Fruit fly (Drosophila melanogaster) whole organism, embryonic: ENCODE measurements around the gene EMC3.

ENCODE experiments used
- Blimp-1 ChIP-seq: fragments of 200-800 bp; sonication (Bioruptor generic); optimal IDR thresholded peaks from 3 replicates; lab custom pipeline; 2018; ENCODE audit warnings: missing biosample characterization, missing genetic modification characterization, mild to moderate bottlenecking, moderate library complexity, missing genetic modification reagents
- CG11504 ChIP-seq: fragments of 200-800 bp; sonication (Bioruptor generic); optimal IDR thresholded peaks from 3 replicates; lab custom pipeline; 2019; ENCODE audit warnings: missing biosample characterization, mild to moderate bottlenecking, missing genetic modification characterization, moderate library complexity
- CG12071 ChIP-seq: fragments of 200-800 bp; sonication (Bioruptor generic); optimal IDR thresholded peaks from 3 replicates; lab custom pipeline; 2018; ENCODE audit warnings: missing biosample characterization, mild to moderate bottlenecking, missing genetic modification characterization
- CG12769 ChIP-seq: fragments of 200-800 bp; sonication (Bioruptor generic); optimal IDR thresholded peaks from 2 replicates; lab custom pipeline; 2019; ENCODE audit warnings: missing biosample characterization, mild to moderate bottlenecking, missing genetic modification characterization, moderate library complexity
- CG13775 ChIP-seq: fragments of 200-800 bp; sonication (Bioruptor generic); optimal IDR thresholded peaks from 3 replicates; lab custom pipeline; 2017; ENCODE audit warnings: missing biosample characterization, mild to moderate bottlenecking, missing genetic modification characterization
- CG15269 ChIP-seq: fragments of 200-800 bp; sonication (Bioruptor generic); optimal IDR thresholded peaks from 2 replicates; lab custom pipeline; 2018; ENCODE audit warnings: missing biosample characterization, mild to moderate bottlenecking, missing genetic modification characterization, moderate library complexity
- CG16815 ChIP-seq: fragments of 200-800 bp; sonication (Bioruptor generic); optimal IDR thresholded peaks from 3 replicates; lab custom pipeline; 2017; ENCODE audit warnings: missing biosample characterization, mild to moderate bottlenecking, missing genetic modification characterization
- CG16863 ChIP-seq: fragments of 200-800 bp; sonication (Bioruptor generic); optimal IDR thresholded peaks from 3 replicates; lab custom pipeline; 2016; ENCODE audit warnings: missing biosample characterization, missing genetic modification characterization
- CG17328 ChIP-seq: fragments of 200-800 bp; sonication (Bioruptor generic); IDR thresholded peaks from 2 replicates; pipeline ENCODE4 v1.3.6; 2022; ENCODE audit warnings: missing biosample characterization, missing genetic modification characterization
- CG17802 ChIP-seq: fragments of 200-800 bp; sonication (Bioruptor generic); optimal IDR thresholded peaks from 2 replicates; lab custom pipeline; 2018; ENCODE audit warnings: missing biosample characterization, mild to moderate bottlenecking, missing genetic modification characterization, moderate library complexity
- CG18011 ChIP-seq: fragments of 200-800 bp; sonication (Bioruptor generic); optimal IDR thresholded peaks from 2 replicates; lab custom pipeline; 2017; ENCODE audit warnings: missing biosample characterization, missing genetic modification characterization, mild to moderate bottlenecking, moderate library complexity, missing genotype
- CG30431 ChIP-seq: fragments of 200-800 bp; sonication (Bioruptor generic); optimal IDR thresholded peaks from 2 replicates; lab custom pipeline; 2017; ENCODE audit warnings: missing biosample characterization, missing genetic modification characterization
- CG3407 ChIP-seq: fragments of 200-800 bp; sonication (Bioruptor generic); optimal IDR thresholded peaks from 2 replicates; lab custom pipeline; 2018; ENCODE audit warnings: missing biosample characterization, mild to moderate bottlenecking, missing genetic modification characterization
- CG4328 ChIP-seq: fragments of 200-800 bp; sonication (Bioruptor generic); optimal IDR thresholded peaks from 3 replicates; lab custom pipeline; 2017; ENCODE audit warnings: missing biosample characterization, missing genetic modification reagents, missing genetic modification characterization
- CG4730 ChIP-seq: fragments of 200-800 bp; sonication (Bioruptor generic); IDR thresholded peaks from 2 replicates; pipeline ENCODE4 v1.3.6; 2022; ENCODE audit warnings: missing biosample characterization, missing genetic modification characterization
- CG6689 ChIP-seq: fragments of 200-800 bp; sonication (Bioruptor generic); IDR thresholded peaks from 2 replicates; pipeline ENCODE4 v1.3.6; 2022; ENCODE audit warnings: missing biosample characterization, missing genetic modification characterization
- CG7987 ChIP-seq: fragments of 200-800 bp; sonication (Bioruptor generic); optimal IDR thresholded peaks from 2 replicates; lab custom pipeline; 2018; ENCODE audit warnings: missing biosample characterization, mild to moderate bottlenecking, missing genetic modification characterization, moderate library complexity
- CG9215 ChIP-seq: fragments of 200-800 bp; sonication (Bioruptor generic); IDR thresholded peaks from 2 replicates; pipeline ENCODE4 v1.3.6; 2022; ENCODE audit warnings: missing biosample characterization, missing genetic modification characterization
- CHES-1-like ChIP-seq: fragments of 200-800 bp; sonication (Bioruptor generic); optimal IDR thresholded peaks from 2 replicates; lab custom pipeline; 2016; ENCODE audit warnings: missing biosample characterization, missing genetic modification characterization
- Dip3 ChIP-seq: fragments of 200-800 bp; sonication (Bioruptor generic); optimal IDR thresholded peaks from 3 replicates; lab custom pipeline; 2016; ENCODE audit warnings: missing biosample characterization, missing genetic modification characterization
- Dp ChIP-seq: fragments of 200-800 bp; sonication (Bioruptor generic); optimal IDR thresholded peaks from 2 replicates; lab custom pipeline; 2018; ENCODE audit warnings: missing biosample characterization, mild to moderate bottlenecking, missing genetic modification characterization, moderate library complexity
- GATAe ChIP-seq: fragments of 200-800 bp; sonication (Bioruptor generic); conservative IDR thresholded peaks from 2 replicates; pipeline ENCODE4 v1.3.6; 2022; ENCODE audit warnings: missing biosample characterization, missing genetic modification characterization
- Gsc ChIP-seq: fragments of 200-800 bp; sonication (Bioruptor generic); IDR thresholded peaks from 2 replicates; pipeline ENCODE4 v1.3.6; 2022; ENCODE audit warnings: missing biosample characterization, missing genetic modification characterization
- H2.0 ChIP-seq: fragments of 200-800 bp; sonication (Bioruptor generic); IDR thresholded peaks from 2 replicates; pipeline ENCODE4 v1.3.6; 2022; ENCODE audit warnings: missing biosample characterization, missing genetic modification characterization
- Hey ChIP-seq: fragments of 200-800 bp; sonication (Bioruptor generic); optimal IDR thresholded peaks from 3 replicates; lab custom pipeline; 2018; ENCODE audit warnings: missing biosample characterization, mild to moderate bottlenecking, missing genetic modification characterization
- Hsf ChIP-seq: fragments of 200-800 bp; sonication (Bioruptor generic); optimal IDR thresholded peaks from 3 replicates; lab custom pipeline; 2016; ENCODE audit warnings: missing biosample characterization, missing genetic modification characterization
- Lim3 ChIP-seq: fragments of 200-800 bp; sonication (Bioruptor generic); IDR thresholded peaks from 2 replicates; pipeline ENCODE4 v1.3.6; 2022; ENCODE audit warnings: missing biosample characterization, missing genetic modification characterization
- MTF-1 ChIP-seq: fragments of 200-800 bp; sonication (Bioruptor generic); optimal IDR thresholded peaks from 2 replicates; lab custom pipeline; 2018; ENCODE audit warnings: missing biosample characterization, mild to moderate bottlenecking, missing genetic modification characterization, borderline replicate concordance
- Sox100B ChIP-seq: fragments of 200-800 bp; sonication (Bioruptor generic); optimal IDR thresholded peaks from 3 replicates; lab custom pipeline; 2018; ENCODE audit warnings: missing biosample characterization, mild to moderate bottlenecking, missing genetic modification characterization
- ac ChIP-seq: fragments of 200-800 bp; sonication (Bioruptor generic); optimal IDR thresholded peaks from 3 replicates; lab custom pipeline; 2017; ENCODE audit warnings: missing biosample characterization, mild to moderate bottlenecking, missing genetic modification characterization
- ap ChIP-seq: fragments of 200-800 bp; sonication (Bioruptor generic); IDR thresholded peaks from 2 replicates; pipeline ENCODE4 v1.3.6; 2022; ENCODE audit warnings: missing biosample characterization, missing genetic modification characterization
- chif ChIP-seq, 2 experiments: fragments of 200-800 bp; sonication (Bioruptor generic); optimal IDR thresholded peaks; 3 replicates each; lab custom pipeline; 2016; ENCODE audit warnings: missing biosample characterization in 2 of 2, missing genetic modification characterization in 2 of 2
- chn ChIP-seq: fragments of 200-800 bp; sonication (Bioruptor generic); optimal IDR thresholded peaks from 2 replicates; lab custom pipeline; 2016; ENCODE audit warnings: missing biosample characterization, missing genetic modification characterization
- ci ChIP-seq: fragments of 200-800 bp; sonication (Bioruptor generic); IDR thresholded peaks from 3 replicates; pipeline ENCODE4 v1.3.6; 2022; ENCODE audit warnings: missing biosample characterization, missing genetic modification characterization
- cwo ChIP-seq: fragments of 200-800 bp; sonication (Bioruptor generic); optimal IDR thresholded peaks from 3 replicates; lab custom pipeline; 2017; ENCODE audit warnings: missing biosample characterization, missing genetic modification characterization, mild to moderate bottlenecking, moderate library complexity, missing genetic modification reagents
- dati ChIP-seq: fragments of 200-800 bp; sonication (Bioruptor generic); IDR thresholded peaks from 2 replicates; pipeline ENCODE4 v1.3.6; 2022; ENCODE audit warnings: missing biosample characterization, missing genetic modification characterization
- gcm ChIP-seq: fragments of 200-800 bp; sonication (Bioruptor generic); optimal IDR thresholded peaks from 2 replicates; lab custom pipeline; 2019; ENCODE audit warnings: missing biosample characterization, mild to moderate bottlenecking, missing genetic modification characterization, moderate library complexity
- grau ChIP-seq: fragments of 200-800 bp; optimal IDR thresholded peaks from 3 replicates; lab custom pipeline; 2019; ENCODE audit warnings: missing biosample characterization, mild to moderate bottlenecking, missing genetic modification characterization, moderate library complexity
- hb ChIP-seq: fragments of 200-800 bp; sonication (Bioruptor generic); IDR thresholded peaks from 3 replicates; pipeline ENCODE4 v1.3.6; 2022; ENCODE audit warnings: missing biosample characterization, missing genetic modification characterization; ENCODE audit not compliant: partially characterized antibody
- hkb ChIP-seq, 2 experiments: fragments of 200-800 bp in 1 of 2; fragments of >200 bp in 1 of 2; sonication (Bioruptor generic) in 1 of 2; IDR thresholded peaks in 1 of 2; optimal IDR thresholded peaks in 1 of 2; 2 replicates each; pipeline versions ENCODE4 v1.3.6 to Lab custom; 2017 to 2022; ENCODE audit warnings: missing biosample characterization in 1 of 2, missing genetic modification characterization in 1 of 2
- kah ChIP-seq: fragments of 200-800 bp; sonication (Bioruptor generic); optimal IDR thresholded peaks from 2 replicates; lab custom pipeline; 2018; ENCODE audit warnings: missing biosample characterization, mild to moderate bottlenecking, missing genetic modification characterization
- lab ChIP-seq: fragments of 200-800 bp; sonication (Bioruptor generic); optimal IDR thresholded peaks from 3 replicates; lab custom pipeline; 2017; ENCODE audit warnings: missing biosample characterization, missing genetic modification characterization, mild to moderate bottlenecking, moderate library complexity, missing genetic modification reagents
- onecut ChIP-seq: fragments of 200-800 bp; sonication (Bioruptor generic); IDR thresholded peaks from 2 replicates; pipeline ENCODE4 v1.3.6; 2022; ENCODE audit warnings: missing biosample characterization, missing genetic modification characterization
- otp ChIP-seq: fragments of 200-800 bp; sonication (Bioruptor generic); IDR thresholded peaks from 3 replicates; pipeline ENCODE4, ENCODE4 v1.3.6; 2022; ENCODE audit warnings: missing biosample characterization, missing genetic modification characterization
- rib ChIP-seq: fragments of 200-800 bp; sonication (Bioruptor generic); IDR thresholded peaks from 2 replicates; pipeline ENCODE4 v1.3.6; 2022; ENCODE audit warnings: missing biosample characterization, missing genetic modification characterization
- salm ChIP-seq: fragments of 200-800 bp; sonication (Bioruptor generic); optimal IDR thresholded peaks from 2 replicates; lab custom pipeline; 2018; ENCODE audit warnings: missing biosample characterization, mild to moderate bottlenecking, missing genetic modification characterization
- sd ChIP-seq: fragments of 200-800 bp; sonication (Bioruptor generic); optimal IDR thresholded peaks from 3 replicates; lab custom pipeline; 2018; ENCODE audit warnings: missing biosample characterization, mild to moderate bottlenecking, missing genetic modification characterization, moderate library complexity
- sisA ChIP-seq: fragments of 200-800 bp; sonication (Bioruptor generic); IDR thresholded peaks from 2 replicates; pipeline ENCODE4 v1.3.6; 2022; ENCODE audit warnings: missing biosample characterization, missing genetic modification characterization
- sna ChIP-seq: fragments of 200-800 bp; sonication (Bioruptor generic); IDR thresholded peaks from 2 replicates; pipeline ENCODE4 v1.3.6; 2022; ENCODE audit warnings: missing biosample characterization, missing genetic modification characterization; ENCODE audit not compliant: partially characterized antibody
- wdn ChIP-seq: fragments of 200-800 bp; sonication (Bioruptor generic); IDR thresholded peaks from 2 replicates; pipeline ENCODE4 v1.3.6; 2022; ENCODE audit warnings: missing biosample characterization, missing genetic modification characterization

The EMC3 gene

dm6 chr2L:10697992-10698391, 34.2 kb downstream of the EMC3 start, which contains the start of gene CG7300 (continued):
- peak; percentile 37 for TF ChIP-seq CG12071 (GFP tag; lab: Kevin White, UChicago)
- TF ChIP-seq CG13775, result no peak
- peak; percentile 45 for TF ChIP-seq Hsf (GFP tag; lab: Kevin White, UChicago)
- no peak for TF ChIP-seq ap (GFP tag; lab: Robert Waterston, UW)
- no peak for TF ChIP-seq Gsc (GFP tag; lab: Robert Waterston, UW)
- TF ChIP-seq H2.0, result peak; percentile 35; the same call in 1 of the 2 replicates
- TF ChIP-seq CG4730 (GFP tag; lab: Robert Waterston, UW), result peak; percentile 40; the same call in 1 of the 2 replicates
- peak; percentile 15 for TF ChIP-seq CG16815 (GFP tag; lab: Kevin White, UChicago)
- no peak for TF ChIP-seq Dp (GFP tag; lab: Kevin White, UChicago)
- TF ChIP-seq CG15269 (tag; lab: Kevin White, UChicago), result peak; percentile 64
- TF ChIP-seq chn (GFP tag; lab: Kevin White, UChicago), result peak; percentile 17
- peak; percentile 69; the same call in 1 of the 3 replicates for TF ChIP-seq ci (GFP tag; lab: Robert Waterston, UW)
- TF ChIP-seq CG4328 (GFP tag; lab: Kevin White, UChicago), result no peak
- TF ChIP-seq CHES-1-like (GFP tag; lab: Kevin White, UChicago), result no peak
- no peak for TF ChIP-seq onecut (GFP tag; lab: Robert Waterston, UW)
- no peak for TF ChIP-seq MTF-1 (GFP tag; lab: Kevin White, UChicago)
- peak; percentile 9 for TF ChIP-seq CG30431 (GFP tag; lab: Kevin White, UChicago)
- TF ChIP-seq grau, result peak; percentile 89
- TF ChIP-seq CG12769, result peak; percentile 53
- 0 out of 2 replicates have a peak, but pooled peaks have one; percentile 43 for TF ChIP-seq wdn (GFP tag; lab: Robert Waterston, UW)
- TF ChIP-seq Blimp-1 (GFP tag; lab: Kevin White, UChicago), result peak; percentile 70
- TF ChIP-seq CG7987, result no peak
- peak; percentile 57 for TF ChIP-seq Dip3 (GFP tag; lab: Kevin White, UChicago)
- peak; percentile 49 for TF ChIP-seq CG17328
- TF ChIP-seq gcm, result no peak
- no peak for TF ChIP-seq Hey (tag; lab: Kevin White, UChicago)
- TF ChIP-seq dati, result no peak
- TF ChIP-seq Lim3, result no peak
- TF ChIP-seq hkb (optimal IDR thresholded peaks at IDR 0.05; lab: Kevin White, UChicago), result no peak
- peak; percentile 64 for TF ChIP-seq hkb (GFP tag; IDR thresholded peaks at IDR 0.05; lab: Robert Waterston, UW)
- no peak for TF ChIP-seq CG16863
- TF ChIP-seq cwo (GFP tag; lab: Kevin White, UChicago), result peak; percentile 48
- no peak for TF ChIP-seq salm (tag; lab: Kevin White, UChicago)
- peak; percentile 76 for TF ChIP-seq lab (GFP tag; lab: Kevin White, UChicago)
- TF ChIP-seq CG17802 (tag; lab: Kevin White, UChicago), result no peak
- no peak for TF ChIP-seq kah (GFP tag; lab: Kevin White, UChicago)
- TF ChIP-seq sd, result no peak
- no peak for TF ChIP-seq rib (GFP tag; lab: Robert Waterston, UW)
- peak; percentile 26 to 40 for TF ChIP-seq chif (GFP tag; optimal IDR thresholded peaks at IDR 0.05; lab: Kevin White, UChicago)
- no peak for TF ChIP-seq CG3407 (GFP tag; lab: Kevin White, UChicago)
- TF ChIP-seq ac (GFP tag; lab: Kevin White, UChicago), result no peak
- peak; percentile 27; the same call in 1 of the 2 replicates for TF ChIP-seq sisA (GFP tag; lab: Robert Waterston, UW)
- peak; percentile 24; the same call in 1 of the 3 replicates for TF ChIP-seq otp (GFP tag; lab: Robert Waterston, UW)
- 0 out of 2 replicates have a peak, but pooled peaks have one; percentile 40 for TF ChIP-seq GATAe (GFP tag; lab: Robert Waterston, UW)
- peak; percentile 57 for TF ChIP-seq CG6689
- TF ChIP-seq CG11504, result no peak
- peak; percentile 12 for TF ChIP-seq Sox100B (GFP tag; lab: Kevin White, UChicago)
- no peak for TF ChIP-seq CG18011
- TF ChIP-seq hb (GFP tag; lab: Robert Waterston, UW), result no peak
- no peak for TF ChIP-seq sna (GFP tag; lab: Robert Waterston, UW)
- TF ChIP-seq CG9215 (GFP tag; lab: Robert Waterston, UW), result peak; percentile 61
